Fruit fly (Drosophila melanogaster): ENCODE results near the gene CG10657.

DNA sequence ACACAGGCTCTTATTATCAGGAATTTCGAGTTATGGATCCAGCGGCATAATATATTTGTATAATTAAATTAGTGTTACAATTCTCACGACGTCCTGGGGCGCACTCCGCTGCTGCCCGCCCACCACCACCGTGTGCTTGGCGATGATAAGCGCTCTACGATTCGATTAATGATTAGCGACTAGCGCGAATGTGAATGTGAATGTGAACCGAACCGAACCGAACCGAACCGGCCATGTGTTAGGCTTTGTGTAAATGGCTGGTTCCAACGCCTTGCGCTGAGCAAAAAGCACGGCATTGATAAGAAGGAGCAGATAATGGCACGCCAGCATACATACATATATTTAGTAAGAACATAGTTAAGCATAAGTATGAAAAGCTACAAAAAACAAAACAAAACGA, 22.3 kb upstream of the CG10657 start:
- no peak for TF ChIP-seq CG2712 (tag; optimal IDR thresholded peaks at IDR 0.05)
- TF ChIP-seq gcm2 (GFP tag; optimal IDR thresholded peaks at IDR 0.05) = no peak
- no peak for TF ChIP-seq CTCF (GFP tag; optimal IDR thresholded peaks at IDR 0.05)
- no peak for TF ChIP-seq vnd (GFP tag; IDR thresholded peaks at IDR 0.05; ENCODE audit: partially characterized antibody)

All from whole organism, embryonic.